Worm (Caenorhabditis elegans): Measurements from ENCODE around the gene dhs-26.

The dhs-26 gene

DNA sequence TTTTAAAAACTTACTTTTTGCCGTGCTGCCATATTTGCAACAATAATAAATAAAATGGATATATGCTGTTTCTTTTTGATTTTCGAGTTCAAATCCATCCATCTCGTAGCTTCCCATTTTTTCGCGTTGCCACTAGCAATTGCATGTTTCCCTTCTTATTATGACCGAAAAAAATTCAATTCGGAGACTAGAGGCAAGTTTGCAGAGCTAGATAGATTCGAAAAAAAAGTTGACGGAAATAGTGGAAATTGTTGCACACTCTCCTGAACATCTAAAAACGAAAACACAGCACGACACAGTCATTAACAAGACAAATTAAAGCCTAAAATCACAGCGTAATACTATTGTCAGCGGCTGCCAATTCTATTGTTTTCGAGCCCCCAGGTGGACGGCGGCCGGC, 36.1 kb downstream of the dhs-26 start, which contains the start of gene F11D5.6:
Gene F11D5.6 (minus strand): TSS at position 101 of the 400 bp plus-strand sequence.
- TF ChIP-seq zag-1 (tag; optimal IDR thresholded peaks at IDR 0.05) (no peak), efl-3 (GFP tag; optimal IDR thresholded peaks at IDR 0.05) (no peak), unc-62 (GFP tag; optimal IDR thresholded peaks at IDR 0.05) (no peak), rnt-1 (tag; optimal IDR thresholded peaks at IDR 0.05) (no peak)

DNA sequence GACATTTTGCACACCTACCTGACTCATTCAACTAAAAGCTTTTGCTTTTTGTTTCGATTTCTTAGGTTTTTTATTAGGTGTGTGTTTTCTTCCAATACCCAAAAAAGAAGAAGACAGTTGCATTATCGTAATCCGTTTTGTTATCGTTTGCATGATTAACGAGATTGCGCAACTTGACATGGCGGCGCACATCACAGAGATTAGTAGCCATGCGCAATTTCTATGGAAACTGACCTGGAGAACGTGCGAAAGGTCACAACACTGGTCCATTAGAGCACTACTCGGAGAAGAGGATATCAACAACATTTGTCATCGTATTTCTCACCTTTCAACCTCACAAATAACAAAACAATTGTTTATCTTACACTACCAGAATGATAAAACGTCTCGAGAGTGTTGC, 45.5 kb downstream of the dhs-26 start:
- TF ChIP-seq elt-2 (tag; optimal IDR thresholded peaks at IDR 0.05): no peak
- TF ChIP-seq efl-1 (optimal IDR thresholded peaks at IDR 0.05): no peak
- TF ChIP-seq efl-1 (GFP tag; optimal IDR thresholded peaks at IDR 0.05 in 1 of 2): peak in 1 of 2 experiments; percentile 49

DNA sequence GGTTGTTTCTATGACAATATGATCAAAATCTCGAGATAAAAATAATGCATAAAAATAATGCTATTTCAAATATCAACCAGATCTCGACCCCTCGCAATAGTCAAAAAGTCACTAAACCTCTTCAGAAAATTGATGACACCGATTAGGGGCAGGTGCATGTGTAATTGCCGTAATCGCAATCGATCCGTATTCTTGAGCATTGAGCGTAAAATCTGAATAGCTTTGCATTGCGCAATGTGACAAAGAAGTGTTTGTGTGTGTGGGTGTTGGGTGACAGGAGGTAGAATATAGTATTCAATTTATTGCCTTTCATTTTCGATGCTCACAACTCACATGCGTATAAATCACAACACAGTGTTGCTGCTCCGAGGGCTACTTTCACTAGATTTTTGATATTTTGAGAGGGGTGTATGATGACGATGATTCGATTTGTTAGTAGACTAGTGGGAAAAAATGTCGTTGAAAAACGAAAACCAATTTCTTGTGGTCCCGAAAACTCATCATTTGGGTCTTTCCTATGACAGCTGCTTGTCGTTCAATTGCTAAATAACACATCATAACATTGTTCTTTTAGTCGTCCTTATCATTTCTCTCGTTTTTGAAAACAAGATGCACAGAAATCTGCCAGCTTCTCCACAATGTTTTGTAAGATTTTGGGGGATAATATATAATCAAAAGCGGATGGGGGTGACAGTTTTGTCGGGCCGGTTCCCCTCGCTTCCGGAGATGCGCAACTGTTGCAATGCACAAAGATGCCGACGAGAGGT, 46.2 kb downstream of the dhs-26 start:
- TF ChIP-seq ama-1 (optimal IDR thresholded peaks at IDR 0.05): no peak
- no peak for TF ChIP-seq fkh-10 (GFP tag; optimal IDR thresholded peaks at IDR 0.05)
- TF ChIP-seq efl-1 (optimal IDR thresholded peaks at IDR 0.05): no peak
- peak in 1 of 2 experiments; percentile 7 for TF ChIP-seq efl-1 (GFP tag; optimal IDR thresholded peaks at IDR 0.05 in 1 of 2)
- TF ChIP-seq snpc-4 (tag; optimal IDR thresholded peaks at IDR 0.05): no peak
- TF ChIP-seq sox-4 (tag; optimal IDR thresholded peaks at IDR 0.05): no peak
- TF ChIP-seq pag-3 (tag; optimal IDR thresholded peaks at IDR 0.05; ENCODE audit: borderline replicate concordance, insufficient read depth): no peak
- TF ChIP-seq lin-15B (tag; optimal IDR thresholded peaks at IDR 0.05): no peak
- no peak for TF ChIP-seq nhr-11 (tag; optimal IDR thresholded peaks at IDR 0.05)
- no peak for TF ChIP-seq egl-13 (tag; optimal IDR thresholded peaks at IDR 0.05)

DNA sequence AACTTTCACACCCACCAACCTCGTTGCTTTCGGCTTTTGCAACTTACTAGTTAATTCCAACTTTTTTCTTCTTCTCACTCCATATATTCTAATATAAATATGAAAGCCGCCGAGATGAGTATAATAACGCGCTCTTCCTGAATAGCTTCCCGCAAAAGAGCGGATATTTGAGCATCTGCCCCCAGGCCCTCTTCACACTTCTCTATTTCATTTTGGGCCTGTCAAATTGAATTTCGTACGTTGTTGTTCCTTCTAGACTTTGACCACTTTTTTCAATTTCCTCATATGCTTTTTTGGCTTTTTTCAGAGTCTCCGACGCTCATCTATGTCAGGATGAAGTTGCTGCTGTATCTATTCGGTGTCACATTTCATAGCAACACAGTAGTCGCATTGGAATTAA, 47.3 kb downstream of the dhs-26 start, which contains the start of gene ddr-2:
Gene ddr-2 (plus strand): TSS at position 301 of the 400 bp plus-strand sequence.
- no peak for TF ChIP-seq efl-3 (GFP tag; optimal IDR thresholded peaks at IDR 0.05)
- no peak for TF ChIP-seq zag-1 (tag; optimal IDR thresholded peaks at IDR 0.05)
- no peak for TF ChIP-seq elt-2 (tag; optimal IDR thresholded peaks at IDR 0.05)
- no peak for TF ChIP-seq snu-23 (GFP tag; optimal IDR thresholded peaks at IDR 0.05)
- TF ChIP-seq mab-9 (GFP tag; IDR thresholded peaks at IDR 0.05): no peak
- no peak for TF ChIP-seq efl-1 (optimal IDR thresholded peaks at IDR 0.05)
- TF ChIP-seq efl-1 (GFP tag; optimal IDR thresholded peaks at IDR 0.05 in 1 of 2): no peak
- no peak for TF ChIP-seq dpl-1 (GFP tag; optimal IDR thresholded peaks at IDR 0.05)
- TF ChIP-seq fkh-8 (tag; optimal IDR thresholded peaks at IDR 0.05): no peak
- TF ChIP-seq hlh-4 (tag; optimal IDR thresholded peaks at IDR 0.05): no peak
- TF ChIP-seq nhr-85 (tag): no peak
- TF ChIP-seq unc-98 (GFP tag; IDR thresholded peaks at IDR 0.05): no peak
- no peak for TF ChIP-seq hpl-2 (GFP tag; optimal IDR thresholded peaks at IDR 0.05)
- TF ChIP-seq ceh-90 (tag; optimal IDR thresholded peaks at IDR 0.05): no peak
- no peak for TF ChIP-seq C34B4.2 (tag; optimal IDR thresholded peaks at IDR 0.05)
- TF ChIP-seq egl-13 (tag; optimal IDR thresholded peaks at IDR 0.05): no peak
- TF ChIP-seq lin-13 (GFP tag; optimal IDR thresholded peaks at IDR 0.05): no peak
- TF ChIP-seq alr-1 (tag; optimal IDR thresholded peaks at IDR 0.05; ENCODE audit: borderline replicate concordance): no peak
- no peak for TF ChIP-seq Y116A8C.19 (tag; optimal IDR thresholded peaks at IDR 0.05; ENCODE audit: borderline replicate concordance)

DNA sequence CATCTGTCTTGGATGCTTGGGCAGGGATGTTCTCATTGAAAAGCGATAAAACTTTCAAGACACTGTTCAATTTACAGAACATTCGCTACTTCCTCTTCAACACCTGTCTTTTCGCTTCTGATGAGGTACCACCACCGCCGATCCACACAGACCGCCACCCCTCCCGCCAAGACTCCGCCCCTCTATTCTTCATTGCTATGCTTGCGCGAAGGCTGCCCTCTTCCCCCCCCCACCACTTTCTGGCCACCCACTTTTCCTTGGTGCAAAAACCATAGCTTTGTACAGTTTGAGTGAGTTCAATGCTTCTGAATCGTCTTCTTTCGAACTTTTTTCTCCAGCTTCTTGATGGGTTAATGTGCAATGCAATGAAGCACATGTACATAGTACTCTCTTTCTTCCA, 48.4 kb downstream of the dhs-26 start:
- TF ChIP-seq alr-1 (tag; optimal IDR thresholded peaks at IDR 0.05; ENCODE audit: borderline replicate concordance) (no peak), pqm-1 (tag; optimal IDR thresholded peaks at IDR 0.05) (no peak), efl-1 (optimal IDR thresholded peaks at IDR 0.05) (no peak), efl-1 (GFP tag; optimal IDR thresholded peaks at IDR 0.05 in 1 of 2) (peak in 1 of 2 experiments; percentile 51)

All from whole organism, L1 larva.